Fruit fly (Drosophila melanogaster): ENCODE data around the gene CG6023.

DNA sequence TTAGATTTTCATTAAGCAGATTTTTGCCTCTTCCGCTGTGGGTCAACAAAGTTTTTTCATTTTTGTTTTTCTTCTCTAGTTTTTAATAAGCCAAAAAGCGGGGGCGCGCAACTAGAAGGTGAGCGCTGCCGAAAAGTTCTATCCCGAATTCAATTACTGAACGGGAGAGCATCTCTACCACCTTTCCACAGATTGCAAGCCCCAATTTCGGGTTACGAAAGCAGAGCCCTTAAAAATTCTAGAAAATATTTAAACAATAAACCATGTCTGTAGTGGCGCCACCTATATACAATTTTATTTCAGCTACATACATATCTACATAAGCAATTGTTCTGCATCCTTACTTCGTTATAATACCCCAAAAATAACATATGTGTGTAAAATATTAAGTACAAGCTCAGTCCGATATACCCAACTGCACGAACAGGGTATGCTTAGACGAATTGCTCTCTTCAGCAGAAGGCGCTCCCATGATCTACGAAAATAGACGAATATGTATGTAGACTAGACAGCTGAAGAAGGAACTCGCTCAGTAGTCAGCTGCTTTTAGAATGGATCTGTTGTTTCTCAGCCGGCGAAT lies 37.4 kb upstream of the CG6023 start, which contains the start of gene CG6106:
- TF ChIP-seq dmrt93B (GFP tag; optimal IDR thresholded peaks at IDR 0.05): no peak
- TF ChIP-seq br (GFP tag; optimal IDR thresholded peaks at IDR 0.05): no peak
- no peak for TF ChIP-seq dsf (GFP tag; optimal IDR thresholded peaks at IDR 0.05; ENCODE audit: borderline replicate concordance)
